Fruit fly (Drosophila melanogaster): Measurements from ENCODE around the gene Usp10.

Gene Usp10

dm6 chr3L:871713-872112, at the start of gene Usp10:
Gene Usp10 (plus strand): TSS chr3L:871899.
- TF ChIP-seq CG8478 (optimal IDR thresholded peaks at IDR 0.05) (no peak), CTCF (optimal IDR thresholded peaks at IDR 0.05) (peak in 1 of 2 experiments; percentile 38)

dm6 chr3L:821951-822350, 49.7 kb upstream of the Usp10 start:
- TF ChIP-seq CTCF (optimal IDR thresholded peaks at IDR 0.05) (no peak), CG8478 (optimal IDR thresholded peaks at IDR 0.05) (no peak)

- TF ChIP-seq CTCF (optimal IDR thresholded peaks at IDR 0.05) (no peak), CG8478 (optimal IDR thresholded peaks at IDR 0.05) (no peak)
Observed at dm6 chr3L:822619-823018, 49.1 kb upstream of the Usp10 start.

dm6 chr3L:823597-823996, 48.1 kb upstream of the Usp10 start:
- TF ChIP-seq CG8478 (optimal IDR thresholded peaks at IDR 0.05) (no peak), CTCF (optimal IDR thresholded peaks at IDR 0.05) (no peak)

- TF ChIP-seq CG8478 (optimal IDR thresholded peaks at IDR 0.05): no peak
Observed at dm6 chr3L:824444-824843, 47.3 kb upstream of the Usp10 start.

dm6 chr3L:832897-833857, 38.5 kb upstream of the Usp10 start, which contains the start of gene Sf3b3:
Gene Sf3b3 (minus strand): TSS chr3L:833385.
- TF ChIP-seq CG8478 (optimal IDR thresholded peaks at IDR 0.05): no peak
- no peak for TF ChIP-seq CTCF (optimal IDR thresholded peaks at IDR 0.05)

dm6 chr3L:833878-834277, 37.8 kb upstream of the Usp10 start, which contains the start of gene CG42553:
Gene CG42553 (plus strand): TSS chr3L:834093.
- TF ChIP-seq CG8478 (optimal IDR thresholded peaks at IDR 0.05): no peak
- no peak for TF ChIP-seq CTCF (optimal IDR thresholded peaks at IDR 0.05)

dm6 chr3L:835455-836034, 36.2 kb upstream of the Usp10 start, which contains the start of gene CG42554:
Gene CG42554 (plus strand): TSS chr3L:835683.
- no peak for TF ChIP-seq CTCF (optimal IDR thresholded peaks at IDR 0.05)
- TF ChIP-seq CG8478 (optimal IDR thresholded peaks at IDR 0.05): no peak

- TF ChIP-seq CG8478 (optimal IDR thresholded peaks at IDR 0.05): no peak
- TF ChIP-seq CTCF (optimal IDR thresholded peaks at IDR 0.05): peak in 1 of 2 experiments; percentile 2
Observed at dm6 chr3L:837552-838187, 34.0 kb upstream of the Usp10 start, which contains the start of the genes CG13901 and CG13887. Gene CG13901 (minus strand): TSS chr3L:837821. Gene CG13887 (plus strand): TSS chr3L:837861.

dm6 chr3L:841260-841659, 30.4 kb upstream of the Usp10 start, which contains the start of the genes JMJD5 and Gr61a:
Gene JMJD5 (minus strand): TSS chr3L:841360.
Gene Gr61a (plus strand): TSS chr3L:841451.
- TF ChIP-seq CG8478 (optimal IDR thresholded peaks at IDR 0.05): no peak
- TF ChIP-seq CTCF (optimal IDR thresholded peaks at IDR 0.05): no peak

- no peak for TF ChIP-seq CTCF (optimal IDR thresholded peaks at IDR 0.05)
- TF ChIP-seq CG8478 (optimal IDR thresholded peaks at IDR 0.05): no peak
Observed at dm6 chr3L:843626-844025, 28.1 kb upstream of the Usp10 start, which contains the start of gene Cep290. Gene Cep290 (plus strand): TSS chr3L:843926.

- no peak for TF ChIP-seq CTCF (optimal IDR thresholded peaks at IDR 0.05)
- no peak for TF ChIP-seq CG8478 (optimal IDR thresholded peaks at IDR 0.05)
Observed at dm6 chr3L:851061-851460, 20.6 kb upstream of the Usp10 start, which contains the start of gene Dci. Gene Dci (plus strand): TSS chr3L:851346.

- TF ChIP-seq CTCF (optimal IDR thresholded peaks at IDR 0.05): no peak
- no peak for TF ChIP-seq CG8478 (optimal IDR thresholded peaks at IDR 0.05)
Observed at dm6 chr3L:852267-852666, 19.4 kb upstream of the Usp10 start.

- TF ChIP-seq CTCF (optimal IDR thresholded peaks at IDR 0.05): peak; percentile 85 to 87
- no peak for TF ChIP-seq CG8478 (optimal IDR thresholded peaks at IDR 0.05)
Observed at dm6 chr3L:857063-858015, 14.4 kb upstream of the Usp10 start, which contains the start of gene dpr20. Gene dpr20 (minus strand): TSS chr3L:857248.

All from S2 (cell line).